Fruit fly (Drosophila melanogaster) S2 (cell line): ENCODE data around the gene RpL35A.

Experiments
- CG8478 ChIP-seq: fragments of >200 bp; optimal IDR thresholded peaks from 2 replicates; lab custom pipeline; 2018
- CTCF ChIP-seq, 2 experiments: fragments of >200 bp; optimal IDR thresholded peaks; 2 replicates each; lab custom pipeline; 2018

- TF ChIP-seq CG8478 = no peak
- TF ChIP-seq CTCF (optimal IDR thresholded peaks at IDR 0.05; lab: Kevin White, UChicago) = no peak
Observed at dm6 chr3R:5516582-5517001, 49.7 kb upstream of the RpL35A start.
